Fruit fly (Drosophila melanogaster) whole organism, embryonic: ENCODE results near the gene CG32459.

ENCODE experiments used
- Awh ChIP-seq: fragments of 200-800 bp; sonication (Bioruptor generic); IDR thresholded peaks from 2 replicates; pipeline ENCODE4, ENCODE4 v1.3.6; 2022; ENCODE audit warnings: missing biosample characterization, missing genetic modification characterization
- Bteb2 ChIP-seq: fragments of 200-800 bp; sonication (Bioruptor generic); optimal IDR thresholded peaks from 2 replicates; lab custom pipeline; 2016; ENCODE audit warnings: missing biosample characterization, missing genetic modification characterization
- CG11085 ChIP-seq: fragments of 200-800 bp; sonication (Bioruptor generic); IDR thresholded peaks from 2 replicates; pipeline ENCODE4 v1.3.6; 2022; ENCODE audit warnings: missing biosample characterization, missing genetic modification characterization
- CG1233 ChIP-seq: fragments of 200-800 bp; sonication (Bioruptor generic); optimal IDR thresholded peaks from 4 replicates; lab custom pipeline; 2018; ENCODE audit warnings: missing biosample characterization, mild to moderate bottlenecking, missing genetic modification characterization
- CG12391 ChIP-seq: fragments of 200-800 bp; sonication (Bioruptor generic); optimal IDR thresholded peaks from 3 replicates; lab custom pipeline; 2018; ENCODE audit warnings: missing biosample characterization, mild to moderate bottlenecking, missing genetic modification characterization, moderate library complexity
- CG14667 ChIP-seq: fragments of 200-800 bp; sonication (Bioruptor generic); IDR thresholded peaks from 2 replicates; pipeline ENCODE4 v1.3.6; 2022; ENCODE audit warnings: missing biosample characterization, missing genetic modification characterization
- CG16813 ChIP-seq: fragments of 200-800 bp; sonication (Bioruptor generic); IDR thresholded peaks from 3 replicates; pipeline ENCODE4 v1.3.6; 2022; ENCODE audit warnings: missing biosample characterization, missing genetic modification characterization; ENCODE audit not compliant: partially characterized antibody
- CG16815 ChIP-seq: fragments of 200-800 bp; sonication (Bioruptor generic); optimal IDR thresholded peaks from 3 replicates; lab custom pipeline; 2017; ENCODE audit warnings: missing biosample characterization, mild to moderate bottlenecking, missing genetic modification characterization
- CG17359 ChIP-seq: fragments of 200-800 bp; sonication (Bioruptor generic); optimal IDR thresholded peaks from 3 replicates; lab custom pipeline; 2018; ENCODE audit warnings: missing biosample characterization, mild to moderate bottlenecking, missing genetic modification characterization, moderate library complexity
- CG17568 ChIP-seq: fragments of 200-800 bp; sonication (Bioruptor generic); optimal IDR thresholded peaks from 2 replicates; lab custom pipeline; 2018; ENCODE audit warnings: missing biosample characterization, mild to moderate bottlenecking, missing genetic modification characterization, moderate library complexity
- CG2120 ChIP-seq: fragments of 200-800 bp; sonication (Bioruptor generic); optimal IDR thresholded peaks from 3 replicates; lab custom pipeline; 2016; ENCODE audit warnings: missing biosample characterization, missing genetic modification characterization
- CG2712 ChIP-seq: fragments of 200-800 bp; optimal IDR thresholded peaks from 3 replicates; lab custom pipeline; 2019; ENCODE audit warnings: missing biosample characterization, mild to moderate bottlenecking, missing genetic modification characterization, moderate library complexity
- CG30403 ChIP-seq: fragments of 200-800 bp; sonication (Bioruptor generic); optimal IDR thresholded peaks from 3 replicates; lab custom pipeline; 2016; ENCODE audit warnings: missing biosample characterization, missing genetic modification characterization
- CG31365 ChIP-seq: fragments of 200-800 bp; sonication (Bioruptor generic); optimal IDR thresholded peaks from 2 replicates; lab custom pipeline; 2018; ENCODE audit warnings: missing biosample characterization, mild to moderate bottlenecking, missing genetic modification characterization
- CG4424 ChIP-seq: fragments of 200-800 bp; sonication (Bioruptor generic); optimal IDR thresholded peaks from 3 replicates; lab custom pipeline; 2016; ENCODE audit warnings: missing biosample characterization, missing genetic modification characterization
- CG4707 ChIP-seq: fragments of 200-800 bp; sonication (Bioruptor generic); optimal IDR thresholded peaks from 2 replicates; lab custom pipeline; 2018; ENCODE audit warnings: missing biosample characterization, mild to moderate bottlenecking, missing genetic modification characterization, moderate library complexity
- CG7987 ChIP-seq: fragments of 200-800 bp; sonication (Bioruptor generic); optimal IDR thresholded peaks from 2 replicates; lab custom pipeline; 2018; ENCODE audit warnings: missing biosample characterization, mild to moderate bottlenecking, missing genetic modification characterization, moderate library complexity
- CG8359 ChIP-seq: fragments of 200-800 bp; sonication (Bioruptor generic); optimal IDR thresholded peaks from 2 replicates; lab custom pipeline; 2017; ENCODE audit warnings: missing biosample characterization, mild to moderate bottlenecking, missing genetic modification characterization, borderline replicate concordance
- CG9876 ChIP-seq: fragments of 200-800 bp; sonication (Bioruptor generic); optimal IDR thresholded peaks from 2 replicates; lab custom pipeline; 2016; ENCODE audit warnings: missing biosample characterization, missing genetic modification characterization
- Eip74EF ChIP-seq, 2 experiments: fragments of 200-800 bp in 1 of 2; fragments of >200 bp in 1 of 2; sonication (Bioruptor generic) in 1 of 2; optimal IDR thresholded peaks; 2 replicates each; lab custom pipeline; 2017 to 2019; ENCODE audit warnings: missing biosample characterization in 2 of 2, missing genetic modification characterization in 2 of 2, mild to moderate bottlenecking in 1 of 2, moderate library complexity in 1 of 2
- Ets97D ChIP-seq: fragments of 200-800 bp; sonication (Bioruptor generic); optimal IDR thresholded peaks from 3 replicates; lab custom pipeline; 2016; ENCODE audit warnings: missing biosample characterization, missing genetic modification characterization
- Fer2 ChIP-seq: fragments of 200-800 bp; sonication (Bioruptor generic); optimal IDR thresholded peaks from 2 replicates; lab custom pipeline; 2018; ENCODE audit warnings: missing biosample characterization, mild to moderate bottlenecking, missing genetic modification characterization, moderate library complexity
- Fer3 ChIP-seq: fragments of 200-800 bp; sonication (Bioruptor generic); optimal IDR thresholded peaks from 2 replicates; lab custom pipeline; 2018; ENCODE audit warnings: missing biosample characterization, mild to moderate bottlenecking, missing genetic modification characterization, moderate library complexity
- HHEX ChIP-seq: fragments of 200-800 bp; sonication (Bioruptor generic); optimal IDR thresholded peaks from 3 replicates; lab custom pipeline; 2017; ENCODE audit warnings: missing biosample characterization, mild to moderate bottlenecking, missing genetic modification characterization, missing genetic modification reagents
- HLH4C ChIP-seq: fragments of 200-800 bp; sonication (Bioruptor generic); IDR thresholded peaks from 3 replicates; pipeline ENCODE4 v1.3.6; 2022; ENCODE audit warnings: missing biosample characterization, missing genetic modification characterization; ENCODE audit not compliant: partially characterized antibody
- Hmx ChIP-seq: fragments of 200-800 bp; sonication (Bioruptor generic); optimal IDR thresholded peaks from 2 replicates; lab custom pipeline; 2016; ENCODE audit warnings: missing biosample characterization, missing genetic modification characterization
- Max ChIP-seq: fragments of 200-800 bp; sonication (Bioruptor generic); optimal IDR thresholded peaks from 2 replicates; lab custom pipeline; 2016; ENCODE audit warnings: missing biosample characterization, mild to moderate bottlenecking, missing genetic modification characterization
- NFAT ChIP-seq: fragments of 200-800 bp; sonication (Bioruptor generic); IDR thresholded peaks from 2 replicates; pipeline ENCODE4 v1.3.6; 2022; ENCODE audit warnings: missing biosample characterization, missing genetic modification characterization
- Pdp1 ChIP-seq, 2 experiments: fragments of 200-800 bp; sonication (Bioruptor generic); optimal IDR thresholded peaks; 3 replicates each; lab custom pipeline; 2016; ENCODE audit warnings: missing biosample characterization in 2 of 2, missing genetic modification characterization in 2 of 2, mild to moderate bottlenecking in 1 of 2, moderate library complexity in 1 of 2
- bcd ChIP-seq: fragments of 200-800 bp; sonication (Bioruptor generic); optimal IDR thresholded peaks from 2 replicates; lab custom pipeline; 2017; ENCODE audit warnings: missing biosample characterization, mild to moderate bottlenecking, missing genetic modification characterization
- bigmax ChIP-seq: fragments of 200-800 bp; sonication (Bioruptor generic); optimal IDR thresholded peaks from 2 replicates; lab custom pipeline; 2018; ENCODE audit warnings: missing biosample characterization, mild to moderate bottlenecking, missing genetic modification characterization
- cas ChIP-seq: fragments of 200-800 bp; sonication (Bioruptor generic); IDR thresholded peaks from 2 replicates; pipeline ENCODE4 v1.3.6; 2022; ENCODE audit warnings: missing biosample characterization, missing genetic modification characterization
- dm ChIP-seq: fragments of 200-800 bp; sonication (Bioruptor generic); optimal IDR thresholded peaks from 3 replicates; lab custom pipeline; 2016; ENCODE audit warnings: missing biosample characterization, missing genetic modification characterization
- fu2 ChIP-seq: fragments of 200-800 bp; sonication (Bioruptor generic); optimal IDR thresholded peaks from 2 replicates; lab custom pipeline; 2016; ENCODE audit warnings: missing biosample characterization, missing genetic modification characterization
- hth ChIP-seq: fragments of >200 bp; optimal IDR thresholded peaks from 2 replicates; lab custom pipeline; 2017; ENCODE audit warnings: inconsistent platforms
- kah ChIP-seq: fragments of 200-800 bp; sonication (Bioruptor generic); optimal IDR thresholded peaks from 2 replicates; lab custom pipeline; 2018; ENCODE audit warnings: missing biosample characterization, mild to moderate bottlenecking, missing genetic modification characterization
- kni ChIP-seq: fragments of 200-800 bp; sonication (Bioruptor generic); optimal IDR thresholded peaks from 3 replicates; lab custom pipeline; 2017; ENCODE audit warnings: mild to moderate bottlenecking, missing biosample characterization, missing genetic modification reagents, missing genetic modification characterization
- lilli ChIP-seq: fragments of 200-800 bp; sonication (Bioruptor generic); optimal IDR thresholded peaks from 3 replicates; lab custom pipeline; 2016; ENCODE audit warnings: missing biosample characterization, missing genetic modification characterization
- lov ChIP-seq, 2 experiments: fragments of 200-800 bp in 1 of 2; fragments of >200 bp in 1 of 2; sonication (Bioruptor generic) in 1 of 2; IDR thresholded peaks in 1 of 2; optimal IDR thresholded peaks in 1 of 2; 2 replicates in 1 of 2; 3 replicates in 1 of 2; pipeline versions ENCODE4 v1.3.6 to Lab custom; 2017 to 2022; ENCODE audit warnings: missing biosample characterization in 1 of 2, missing genetic modification characterization in 1 of 2
- maf-S ChIP-seq: fragments of 200-800 bp; sonication (Bioruptor generic); optimal IDR thresholded peaks from 2 replicates; lab custom pipeline; 2016; ENCODE audit warnings: missing biosample characterization, missing genetic modification characterization
- psq ChIP-seq: fragments of 200-800 bp; sonication (Bioruptor generic); optimal IDR thresholded peaks from 2 replicates; lab custom pipeline; 2017; ENCODE audit warnings: missing biosample characterization, missing genetic modification characterization
- repo ChIP-seq: fragments of 200-800 bp; sonication (Bioruptor generic); optimal IDR thresholded peaks from 2 replicates; lab custom pipeline; 2016; ENCODE audit warnings: missing biosample characterization, missing genetic modification characterization
- slbo ChIP-seq: fragments of 200-800 bp; sonication (Bioruptor generic); IDR thresholded peaks from 2 replicates; pipeline ENCODE4 v1.3.6; 2022; ENCODE audit warnings: missing biosample characterization, missing genetic modification characterization
- sob ChIP-seq: fragments of 200-800 bp; sonication (Bioruptor generic); IDR thresholded peaks from 2 replicates; pipeline ENCODE4 v1.3.6; 2022; ENCODE audit warnings: missing biosample characterization, missing genetic modification characterization
- sug ChIP-seq: fragments of 200-800 bp; optimal IDR thresholded peaks from 2 replicates; lab custom pipeline; 2019; ENCODE audit warnings: missing biosample characterization, mild to moderate bottlenecking, missing genetic modification characterization, moderate library complexity
- tin ChIP-seq: fragments of 200-800 bp; sonication (Bioruptor generic); optimal IDR thresholded peaks from 3 replicates; lab custom pipeline; 2016; ENCODE audit warnings: missing biosample characterization, missing genetic modification characterization
- twi ChIP-seq: fragments of 200-800 bp; optimal IDR thresholded peaks from 2 replicates; lab custom pipeline; 2019; ENCODE audit warnings: missing biosample characterization, mild to moderate bottlenecking, missing genetic modification characterization, moderate library complexity
- vvl ChIP-seq: fragments of 200-800 bp; sonication (Bioruptor generic); IDR thresholded peaks from 2 replicates; pipeline ENCODE4 v1.3.6; 2022; ENCODE audit warnings: missing biosample characterization, missing genetic modification characterization
- wek ChIP-seq: fragments of 200-800 bp; sonication (Bioruptor generic); optimal IDR thresholded peaks from 3 replicates; lab custom pipeline; 2018; ENCODE audit warnings: missing biosample characterization, mild to moderate bottlenecking, missing genetic modification characterization, moderate library complexity

The CG32459 gene

dm6 chr3L:22868070-22868469 lies 12.2 kb upstream of the CG32459 start, which contains the start of gene EMC4 (continued):
- TF ChIP-seq CG16815 (GFP tag; lab: Kevin White, UChicago) (no peak), repo (GFP tag; lab: Kevin White, UChicago) (peak; percentile 11), Awh (GFP tag; lab: Robert Waterston, UW) (no peak), CG2712 (peak; percentile 36), Eip74EF (GFP tag; optimal IDR thresholded peaks at IDR 0.05; lab: Kevin White, UChicago) (no peak), HLH4C (peak; percentile 72), CG7987 (GFP tag; lab: Kevin White, UChicago) (peak; percentile 44), lilli (peak; percentile 74), CG2120 (GFP tag; lab: Kevin White, UChicago) (peak; percentile 76), tin (GFP tag; lab: Kevin White, UChicago) (peak; percentile 51), dm (GFP tag; lab: Kevin White, UChicago) (peak; percentile 3), CG9876 (GFP tag; lab: Kevin White, UChicago) (no peak), psq (GFP tag; lab: Kevin White, UChicago) (no peak), slbo (GFP tag; lab: Robert Waterston, UW) (peak; percentile 62; the same call in 1 of the 2 replicates), cas (GFP tag; lab: Robert Waterston, UW) (no peak), kni (GFP tag; lab: Kevin White, UChicago) (no peak), Bteb2 (GFP tag; lab: Kevin White, UChicago) (peak; percentile 55), Fer3 (tag; lab: Kevin White, UChicago) (peak; percentile 51), Fer2 (tag; lab: Kevin White, UChicago) (no peak), Ets97D (GFP tag; lab: Kevin White, UChicago) (peak; percentile 59), maf-S (peak; percentile 28), CG4707 (GFP tag; lab: Kevin White, UChicago) (no peak), CG17568 (GFP tag; lab: Kevin White, UChicago) (peak; percentile 8), hth (no peak), CG1233 (GFP tag; lab: Kevin White, UChicago) (peak; percentile 22), Hmx (GFP tag; lab: Kevin White, UChicago) (no peak), CG12391 (peak; percentile 54), Pdp1 (GFP tag; optimal IDR thresholded peaks at IDR 0.05; lab: Kevin White, UChicago) (peak; percentile 39 to 72), CG17359 (tag; lab: Kevin White, UChicago) (peak; percentile 35), CG30403 (GFP tag; lab: Kevin White, UChicago) (peak; percentile 48), CG31365 (no peak), NFAT (GFP tag; lab: Robert Waterston, UW) (peak; percentile 25; the same call in 1 of the 2 replicates), wek (no peak), sob (peak; percentile 84), twi (tag; lab: Kevin White, UChicago) (no peak), CG16813 (GFP tag; lab: Robert Waterston, UW) (peak; percentile 69; the same call in 2 of the 3 replicates), Max (GFP tag; lab: Kevin White, UChicago) (peak; percentile 6), sug (tag; lab: Kevin White, UChicago) (peak; percentile 59), CG11085 (GFP tag; lab: Robert Waterston, UW) (no peak), fu2 (GFP tag; lab: Kevin White, UChicago) (peak; percentile 30), kah (GFP tag; lab: Kevin White, UChicago) (no peak), bigmax (GFP tag; lab: Kevin White, UChicago) (no peak), CG8359 (GFP tag; lab: Kevin White, UChicago) (no peak), lov (optimal IDR thresholded peaks at IDR 0.05; lab: Kevin White, UChicago) (no peak), lov (GFP tag; IDR thresholded peaks at IDR 0.05; lab: Robert Waterston, UW) (no peak), CG4424 (GFP tag; lab: Kevin White, UChicago) (peak; percentile 22), vvl (GFP tag; lab: Robert Waterston, UW) (peak; percentile 74), HHEX (GFP tag; lab: Kevin White, UChicago) (peak; percentile 7), bcd (peak; percentile 2), CG14667 (no peak)
